Worm (Caenorhabditis elegans): Measurements from ENCODE around the gene C10F3.7.
A peak's percentile ranks its signal among the peaks of the same experiment; 100 is the strongest.

C10F3.7 gene

DNA sequence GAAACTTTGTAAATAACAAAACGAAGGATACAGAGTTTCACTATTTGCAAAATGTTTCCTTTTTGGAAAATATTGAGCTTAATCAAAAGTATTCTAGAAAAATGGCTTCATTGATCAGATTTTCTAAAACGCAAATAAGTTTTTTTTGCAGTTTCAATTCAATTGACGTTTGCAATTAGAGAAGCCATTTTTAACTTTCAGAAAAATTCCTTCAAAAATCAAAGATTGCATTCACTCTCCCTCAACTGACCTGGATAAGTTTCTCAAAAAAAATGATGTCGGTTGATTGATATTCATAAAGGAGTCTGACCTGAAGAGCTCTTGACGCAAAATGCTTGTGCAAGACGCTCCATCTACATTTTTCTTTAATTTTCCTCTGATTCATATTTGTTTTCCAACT is 12.9 kb downstream of the C10F3.7 start:
- TF ChIP-seq php-3 (GFP tag; IDR thresholded peaks at IDR 0.05) (no peak), unc-62 (GFP tag; optimal IDR thresholded peaks at IDR 0.05 in 1 of 2) (peak in 1 of 2 experiments; percentile 92), unc-62 (tag; optimal IDR thresholded peaks at IDR 0.05) (no peak), madf-5 (GFP tag; IDR thresholded peaks at IDR 0.05) (no peak)

DNA sequence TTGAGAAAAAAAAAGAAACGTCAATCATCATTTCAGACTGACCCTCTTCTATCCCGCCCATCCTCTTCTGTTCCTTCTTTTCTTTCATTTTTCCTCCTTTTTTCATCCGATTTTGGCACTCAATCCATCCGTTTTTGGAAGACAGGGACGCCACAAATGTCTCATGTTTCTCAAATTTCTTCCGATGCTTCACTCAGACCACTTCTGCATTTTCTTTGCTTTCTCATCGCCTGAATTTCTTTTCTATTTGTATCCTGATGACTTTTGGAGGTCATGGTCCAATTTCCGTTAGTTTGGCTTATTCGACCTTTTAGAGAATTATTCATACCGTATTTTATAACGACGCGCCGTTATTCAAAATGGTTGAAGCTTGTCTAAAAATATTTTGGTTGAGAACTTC is 14.1 kb downstream of the C10F3.7 start:
- TF ChIP-seq unc-62 (GFP tag; optimal IDR thresholded peaks at IDR 0.05 in 1 of 2), result peak in 1 of 2 experiments; percentile 91
- TF ChIP-seq unc-62 (tag; optimal IDR thresholded peaks at IDR 0.05), result no peak
- no peak for TF ChIP-seq aly-2 (tag; optimal IDR thresholded peaks at IDR 0.05)

DNA sequence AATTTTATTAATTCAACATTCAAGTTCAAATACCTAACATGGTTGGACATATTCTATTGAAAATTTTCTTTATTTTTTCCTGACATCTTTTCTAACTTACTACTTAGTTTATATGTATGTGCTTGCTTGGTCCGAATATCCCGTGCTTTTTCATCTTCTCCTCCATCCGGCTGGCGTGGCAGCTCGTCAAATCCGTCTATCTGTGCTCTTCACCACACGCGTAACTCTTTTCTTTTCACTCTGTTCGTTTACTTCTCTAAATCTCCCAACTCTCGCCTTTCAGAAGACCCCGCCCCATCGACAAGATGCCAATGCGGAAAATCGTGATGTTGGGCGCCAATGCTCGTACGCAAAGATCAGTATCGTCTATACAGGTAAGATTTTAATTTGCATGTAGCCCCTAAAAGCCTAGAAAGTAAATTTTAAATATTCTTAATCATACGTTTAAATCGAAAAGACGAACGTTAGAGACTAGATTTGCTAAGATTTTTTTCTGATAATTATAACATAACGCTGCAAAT is 21.9 kb downstream of the C10F3.7 start:
- TF ChIP-seq lin-38 (GFP tag; IDR thresholded peaks at IDR 0.05) (no peak), hlh-30 (tag; optimal IDR thresholded peaks at IDR 0.05; ENCODE audit: insufficient read depth) (peak; percentile 56), F37D6.2 (tag; optimal IDR thresholded peaks at IDR 0.05) (no peak), zfp-3 (GFP tag; conservative IDR thresholded peaks at IDR 0.05) (no peak), mep-1 (tag; optimal IDR thresholded peaks at IDR 0.05) (peak; percentile 23), fkh-10 (GFP tag; optimal IDR thresholded peaks at IDR 0.05) (peak; percentile 18), hlh-11 (tag; optimal IDR thresholded peaks at IDR 0.05) (peak; percentile 28), unc-62 (GFP tag; optimal IDR thresholded peaks at IDR 0.05 in 1 of 2) (peak in 1 of 2 experiments; percentile 95), unc-62 (tag; optimal IDR thresholded peaks at IDR 0.05) (no peak), dmd-6 (GFP tag; IDR thresholded peaks at IDR 0.05) (no peak), lsy-2 (tag; optimal IDR thresholded peaks at IDR 0.05) (peak in 1 of 2 experiments; percentile 7), ztf-11 (tag; optimal IDR thresholded peaks at IDR 0.05) (no peak)

DNA sequence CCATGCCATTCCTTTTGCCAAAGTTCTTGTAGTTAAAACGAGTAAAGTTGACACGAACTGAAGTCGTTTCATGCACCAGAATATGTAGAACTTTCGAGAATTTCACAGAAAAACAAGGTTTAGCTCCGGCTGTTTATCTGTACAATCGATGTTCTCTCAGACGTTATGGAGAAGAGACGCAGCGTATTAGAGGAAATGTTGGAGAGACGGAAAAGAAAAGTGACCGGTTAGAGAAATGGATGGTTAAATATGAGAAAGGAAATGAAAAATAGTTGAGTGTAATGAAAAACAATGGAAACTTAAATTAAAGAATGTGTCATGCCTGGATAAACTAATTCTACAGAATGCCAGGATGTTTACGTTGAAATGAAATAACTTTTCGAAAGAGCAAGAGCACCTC is 23.0 kb downstream of the C10F3.7 start, which contains the start of gene pcm-1:
TSS of gene pcm-1 (minus strand) at position 187 of the 400 bp plus-strand sequence.
- TF ChIP-seq lsy-2 (tag; optimal IDR thresholded peaks at IDR 0.05) (peak in 1 of 2 experiments; percentile 49), unc-62 (GFP tag; optimal IDR thresholded peaks at IDR 0.05 in 1 of 2) (peak in 1 of 2 experiments; percentile 97), unc-62 (tag; optimal IDR thresholded peaks at IDR 0.05) (no peak), egl-43 (GFP tag; IDR thresholded peaks at IDR 0.05) (no peak), daf-16 (GFP tag; optimal IDR thresholded peaks at IDR 0.05) (peak in 1 of 2 experiments; percentile 71), daf-16 (tag; optimal IDR thresholded peaks at IDR 0.05) (peak; percentile 92), ceh-28 (tag; optimal IDR thresholded peaks at IDR 0.05) (peak; percentile 42), hlh-30 (tag; optimal IDR thresholded peaks at IDR 0.05; ENCODE audit: insufficient read depth) (peak; percentile 30), lin-1 (GFP tag; IDR thresholded peaks at IDR 0.05) (no peak), mep-1 (tag; optimal IDR thresholded peaks at IDR 0.05) (peak; percentile 13), hlh-11 (tag; optimal IDR thresholded peaks at IDR 0.05) (peak; percentile 59), rbr-2 (tag; optimal IDR thresholded peaks at IDR 0.05) (peak; percentile 5)

DNA sequence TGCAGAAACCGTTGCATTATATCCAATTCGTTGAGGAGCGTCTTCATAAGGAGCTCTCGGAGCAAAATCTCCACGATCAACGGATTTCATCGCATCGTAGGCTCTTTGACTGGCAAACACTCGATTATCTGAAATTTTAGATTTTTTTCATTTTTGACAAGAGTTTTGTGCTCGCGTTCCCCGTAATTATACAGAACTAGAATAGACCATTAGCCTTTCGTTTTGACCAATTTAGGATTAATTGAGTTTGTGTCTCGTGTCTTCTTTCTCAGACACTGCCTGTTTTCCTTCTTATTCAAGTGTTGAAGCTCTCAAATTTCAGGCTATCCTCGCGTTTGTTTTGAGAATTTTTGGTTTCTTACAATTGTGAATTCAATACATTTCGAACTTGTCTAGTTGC is 23.6 kb downstream of the C10F3.7 start:
- no peak for TF ChIP-seq nhr-111 (GFP tag; optimal IDR thresholded peaks at IDR 0.05)
- no peak for TF ChIP-seq Y75B8A.6 (GFP tag; IDR thresholded peaks at IDR 0.05)
- no peak for TF ChIP-seq egl-27 (tag; optimal IDR thresholded peaks at IDR 0.05)
- no peak for TF ChIP-seq Y5F2A.4 (GFP tag; optimal IDR thresholded peaks at IDR 0.05)
- no peak for TF ChIP-seq duxl-1 (tag; optimal IDR thresholded peaks at IDR 0.05; ENCODE audit: poor library complexity)
- TF ChIP-seq mxl-3 (GFP tag; optimal IDR thresholded peaks at IDR 0.05), result no peak
- TF ChIP-seq madf-5 (GFP tag; IDR thresholded peaks at IDR 0.05), result no peak
- no peak for TF ChIP-seq nhr-48 (tag; optimal IDR thresholded peaks at IDR 0.05)
- no peak for TF ChIP-seq tag-97 (GFP tag; IDR thresholded peaks at IDR 0.05)
- no peak for TF ChIP-seq snpc-1.2 (GFP tag; IDR thresholded peaks at IDR 0.05)
- TF ChIP-seq ceh-28 (tag; optimal IDR thresholded peaks at IDR 0.05), result no peak
- no peak for TF ChIP-seq F49E8.2 (tag; optimal IDR thresholded peaks at IDR 0.05; ENCODE audit: borderline replicate concordance)
- TF ChIP-seq dpl-1 (GFP tag; optimal IDR thresholded peaks at IDR 0.05), result no peak
- TF ChIP-seq zip-2 (tag; optimal IDR thresholded peaks at IDR 0.05), result no peak
- TF ChIP-seq lin-39 (tag; optimal IDR thresholded peaks at IDR 0.05), result no peak
- TF ChIP-seq unc-130 (GFP tag; optimal IDR thresholded peaks at IDR 0.05), result no peak
- no peak for TF ChIP-seq ctbp-1 (GFP tag; IDR thresholded peaks at IDR 0.05)
- no peak for TF ChIP-seq zfp-3 (GFP tag; conservative IDR thresholded peaks at IDR 0.05)

All from whole organism, L4 larva.